Worm (Caenorhabditis elegans) whole organism, late embryonic: ENCODE results near the gene str-20.

Source experiments
- ahr-1 ChIP-seq: sonication (generic microtip); optimal IDR thresholded peaks from 2 replicates; lab custom pipeline; 2016; ENCODE audit warnings: missing genetic modification characterization, missing compliant biosample characterization
- dmd-4 ChIP-seq: sonication (generic microtip); optimal IDR thresholded peaks from 2 replicates; lab custom pipeline; 2016; ENCODE audit warnings: borderline replicate concordance, missing genetic modification characterization, missing compliant biosample characterization
- pha-4 ChIP-seq: fragments of 150-350 bp; optimal IDR thresholded peaks from 2 replicates; lab custom pipeline; 2018; ENCODE audit warnings: missing biosample characterization, missing genetic modification reagents, missing genetic modification characterization
- rnt-1 ChIP-seq: sonication (generic microtip); optimal IDR thresholded peaks from 2 replicates; lab custom pipeline; 2016; ENCODE audit warnings: missing genetic modification characterization, missing compliant biosample characterization
- tbx-2 ChIP-seq: sonication (generic microtip); optimal IDR thresholded peaks from 2 replicates; lab custom pipeline; 2016; ENCODE audit warnings: missing genetic modification characterization, missing compliant biosample characterization
- unc-42 ChIP-seq: sonication (generic microtip); optimal IDR thresholded peaks from 2 replicates; lab custom pipeline; 2016; ENCODE audit warnings: missing genotype, missing genetic modification characterization, missing compliant biosample characterization

- TF ChIP-seq pha-4 (tag; lab: Kevin White, UChicago) (no peak), ahr-1 (no peak), dmd-4 (tag; lab: Kevin White, UChicago) (no peak), rnt-1 (tag; lab: Kevin White, UChicago) (no peak), unc-42 (no peak), tbx-2 (tag; lab: Kevin White, UChicago) (no peak)
Measured at ce11 chrV:738770-739169, 17.5 kb upstream of the str-20 start, which contains the start of gene srj-24.
